Fruit fly (Drosophila melanogaster) whole organism, wandering third instar larva: ENCODE measurements around the gene mew.

ENCODE experiments used
- Abd-B ChIP-seq: fragments of >200 bp; optimal IDR thresholded peaks from 2 replicates; lab custom pipeline; 2017; ENCODE audit warnings: missing biosample characterization, missing genetic modification characterization
- CG32264 ChIP-seq: fragments of 200-800 bp; sonication (Bioruptor generic); optimal IDR thresholded peaks from 2 replicates; lab custom pipeline; 2016; ENCODE audit warnings: missing biosample characterization, missing genetic modification characterization
- CG9705 ChIP-seq: fragments of 200-800 bp; sonication (Bioruptor generic); optimal IDR thresholded peaks from 2 replicates; lab custom pipeline; 2018; ENCODE audit warnings: missing biosample characterization, mild to moderate bottlenecking, missing genetic modification characterization
- CrebA ChIP-seq: fragments of 200-800 bp; sonication (Bioruptor generic); optimal IDR thresholded peaks from 2 replicates; lab custom pipeline; 2016; ENCODE audit warnings: missing biosample characterization, mild to moderate bottlenecking, missing genetic modification characterization, borderline replicate concordance
- Dfd ChIP-seq: fragments of >200 bp; optimal IDR thresholded peaks from 2 replicates; lab custom pipeline; 2017; ENCODE audit warnings: missing biosample characterization, missing genetic modification characterization
- Dif ChIP-seq: fragments of 200-275, 200-300 bp; sonication (Bioruptor generic); optimal IDR thresholded peaks from 2 replicates; lab custom pipeline; 2018; ENCODE audit warnings: missing biosample characterization, missing genetic modification characterization; ENCODE audit not compliant: partially characterized antibody
- GATAd ChIP-seq: sonication (Bioruptor generic); optimal IDR thresholded peaks from 2 replicates; lab custom pipeline; 2016; ENCODE audit warnings: missing biosample characterization, missing genetic modification characterization
- HLH106 ChIP-seq: fragments of 200-800 bp; optimal IDR thresholded peaks from 3 replicates; lab custom pipeline; 2019; ENCODE audit warnings: missing biosample characterization, mild to moderate bottlenecking, missing genetic modification characterization, moderate library complexity
- Hnf4 ChIP-seq: fragments of 200-800 bp; sonication (Bioruptor generic); optimal IDR thresholded peaks from 2 replicates; lab custom pipeline; 2016; ENCODE audit warnings: missing biosample characterization, mild to moderate bottlenecking, missing genetic modification characterization
- Hr78 ChIP-seq: fragments of >200 bp; optimal IDR thresholded peaks from 2 replicates; lab custom pipeline; 2017; ENCODE audit warnings: missing biosample characterization, missing genetic modification characterization
- Hr83 ChIP-seq: fragments of 200-300 bp; sonication (Bioruptor generic); optimal IDR thresholded peaks from 2 replicates; lab custom pipeline; 2016; ENCODE audit warnings: missing biosample characterization, mild to moderate bottlenecking, missing genetic modification characterization, moderate library complexity; ENCODE audit not compliant: poor library complexity, severe bottlenecking
- Jra ChIP-seq: sonication (Bioruptor generic); optimal IDR thresholded peaks from 2 replicates; lab custom pipeline; 2016; ENCODE audit warnings: missing biosample characterization, missing genetic modification characterization
- Mio ChIP-seq: sonication (Bioruptor generic); optimal IDR thresholded peaks from 2 replicates; lab custom pipeline; 2016; ENCODE audit warnings: missing biosample characterization, missing genetic modification characterization
- Myc ChIP-seq: fragments of >200 bp; optimal IDR thresholded peaks from 2 replicates; lab custom pipeline; 2017
- N ChIP-seq: fragments of >200 bp; optimal IDR thresholded peaks from 2 replicates; lab custom pipeline; 2018; ENCODE audit warnings: missing biosample characterization, missing external identifiers, missing genetic modification characterization
- OdsH ChIP-seq: fragments of 200-800 bp; sonication (Bioruptor generic); optimal IDR thresholded peaks from 2 replicates; lab custom pipeline; 2016; ENCODE audit warnings: missing biosample characterization, mild to moderate bottlenecking, missing genetic modification characterization
- Rel ChIP-seq, 2 experiments: fragments of 200-800 bp; sonication (Bioruptor generic) in 1 of 2; optimal IDR thresholded peaks; 2 replicates in 1 of 2; 3 replicates in 1 of 2; lab custom pipeline; 2016 to 2019; ENCODE audit warnings: mild to moderate bottlenecking in 2 of 2, missing biosample characterization in 2 of 2, missing genetic modification characterization in 2 of 2, moderate library complexity in 1 of 2
- Sp1 ChIP-seq: fragments of 200-800 bp; sonication (Bioruptor generic); optimal IDR thresholded peaks from 3 replicates; lab custom pipeline; 2019; ENCODE audit warnings: missing biosample characterization, mild to moderate bottlenecking, missing genetic modification characterization, moderate library complexity
- Vsx2 ChIP-seq: fragments of 200-300, 225-300 bp; sonication (Bioruptor generic); optimal IDR thresholded peaks from 2 replicates; lab custom pipeline; 2018; ENCODE audit warnings: missing biosample characterization, missing genetic modification characterization; ENCODE audit not compliant: partially characterized antibody
- br ChIP-seq: fragments of 200-800 bp; sonication (Bioruptor generic); optimal IDR thresholded peaks from 2 replicates; lab custom pipeline; 2016; ENCODE audit warnings: missing biosample characterization, missing genetic modification characterization
- brk ChIP-seq: fragments of 200-800 bp; sonication (Bioruptor generic); optimal IDR thresholded peaks from 2 replicates; lab custom pipeline; 2016; ENCODE audit warnings: missing biosample characterization, mild to moderate bottlenecking, missing genetic modification characterization
- dl ChIP-seq, 2 experiments: fragments of 175-275, 200-275 bp in 1 of 2; fragments of 200-275 bp in 1 of 2; sonication (Bioruptor generic); optimal IDR thresholded peaks; lab custom pipeline; 2018; ENCODE audit warnings: mild to moderate bottlenecking in 2 of 2, missing biosample characterization in 2 of 2, missing genetic modification characterization in 2 of 2, moderate library complexity in 2 of 2; ENCODE audit not compliant: partially characterized antibody in 2 of 2, insufficient read depth in 1 of 2
- dmrt93B ChIP-seq: fragments of 200-800 bp; sonication (Bioruptor generic); optimal IDR thresholded peaks from 2 replicates; lab custom pipeline; 2018; ENCODE audit warnings: missing biosample characterization, mild to moderate bottlenecking, missing genetic modification characterization
- dsf ChIP-seq: sonication (Bioruptor generic); optimal IDR thresholded peaks from 2 replicates; lab custom pipeline; 2016; ENCODE audit warnings: missing biosample characterization, missing genetic modification characterization, borderline replicate concordance
- ey ChIP-seq: fragments of 200-800 bp; sonication (Bioruptor generic); optimal IDR thresholded peaks from 2 replicates; lab custom pipeline; 2016; ENCODE audit warnings: missing biosample characterization, missing genetic modification characterization
- foxo ChIP-seq, 2 experiments: fragments of 200-800 bp; sonication (Bioruptor generic); optimal IDR thresholded peaks; 2 replicates in 1 of 2; 3 replicates in 1 of 2; lab custom pipeline; 2016 to 2017; ENCODE audit warnings: missing biosample characterization in 2 of 2, missing genetic modification characterization in 2 of 2
- fru ChIP-seq: fragments of 200-800 bp; sonication (Bioruptor generic); optimal IDR thresholded peaks from 3 replicates; lab custom pipeline; 2016; ENCODE audit warnings: missing biosample characterization, mild to moderate bottlenecking, missing genetic modification characterization
- h ChIP-seq: fragments of 200-800 bp; sonication (Bioruptor generic); optimal IDR thresholded peaks from 3 replicates; lab custom pipeline; 2016; ENCODE audit warnings: missing biosample characterization, mild to moderate bottlenecking, missing genetic modification characterization
- jim ChIP-seq: fragments of 175-275, 200-325 bp; sonication (Bioruptor generic); optimal IDR thresholded peaks from 2 replicates; lab custom pipeline; 2016; ENCODE audit warnings: missing biosample characterization, mild to moderate bottlenecking, missing genetic modification characterization
- lola ChIP-seq: fragments of >200 bp; optimal IDR thresholded peaks from 2 replicates; lab custom pipeline; 2017; ENCODE audit warnings: missing biosample characterization, missing genetic modification characterization
- pan ChIP-seq: fragments of >200 bp; optimal IDR thresholded peaks from 2 replicates; lab custom pipeline; 2017
- psq ChIP-seq: fragments of 200-800 bp; sonication (Bioruptor generic); optimal IDR thresholded peaks from 3 replicates; lab custom pipeline; 2017; ENCODE audit warnings: missing biosample characterization, mild to moderate bottlenecking, missing genetic modification characterization, moderate library complexity
- rgr ChIP-seq: fragments of 200-800 bp; sonication (Bioruptor generic); optimal IDR thresholded peaks from 3 replicates; lab custom pipeline; 2016; ENCODE audit warnings: missing biosample characterization, mild to moderate bottlenecking, missing genetic modification characterization
- sage ChIP-seq: fragments of 200-800 bp; sonication (Bioruptor generic); optimal IDR thresholded peaks from 2 replicates; lab custom pipeline; 2016; ENCODE audit warnings: missing biosample characterization, mild to moderate bottlenecking, missing genetic modification characterization
- sv ChIP-seq: fragments of 200-800 bp; sonication (Bioruptor generic); optimal IDR thresholded peaks from 3 replicates; lab custom pipeline; 2016; ENCODE audit warnings: missing biosample characterization, missing genetic modification characterization
- tai ChIP-seq: sonication (Bioruptor generic); optimal IDR thresholded peaks from 2 replicates; lab custom pipeline; 2016; ENCODE audit warnings: missing biosample characterization, missing genetic modification characterization
- usp ChIP-seq: fragments of >200 bp; optimal IDR thresholded peaks from 2 replicates; lab custom pipeline; 2017; ENCODE audit warnings: missing biosample characterization, missing genetic modification characterization
- woc ChIP-seq: sonication (Bioruptor generic); optimal IDR thresholded peaks from 2 replicates; lab custom pipeline; 2016; ENCODE audit warnings: missing biosample characterization, mild to moderate bottlenecking, missing genetic modification characterization

mew gene

DNA sequence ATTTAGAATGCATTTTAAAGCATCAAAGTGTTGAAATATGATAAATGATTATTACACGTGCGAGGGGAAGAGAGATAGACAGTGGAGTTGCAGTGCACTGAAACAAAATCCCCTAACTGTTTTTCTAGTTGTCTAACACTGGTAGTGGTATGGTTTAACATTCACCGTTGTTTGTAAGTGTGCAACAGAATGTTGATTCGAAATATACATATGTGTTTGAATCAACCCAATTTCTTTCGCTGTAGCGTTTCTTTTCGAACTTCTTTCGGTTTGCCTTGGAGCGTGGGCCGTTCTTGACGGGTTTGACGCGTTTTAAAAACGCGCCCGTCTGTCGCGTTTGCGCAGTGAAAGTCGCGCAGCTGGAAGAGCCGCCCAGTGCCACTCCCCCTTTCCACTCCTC is 37.0 kb downstream of the mew start:
- TF ChIP-seq GATAd (GFP tag; lab: Kevin White, UChicago): no peak
- TF ChIP-seq HLH106 (tag; lab: Kevin White, UChicago): peak; percentile 36
- no peak for TF ChIP-seq lola (GFP tag; lab: Kevin White, UChicago)
- no peak for TF ChIP-seq Jra (GFP tag; lab: Kevin White, UChicago)
- TF ChIP-seq jim (GFP tag; lab: Kevin White, UChicago): no peak
- no peak for TF ChIP-seq usp (GFP tag; lab: Kevin White, UChicago)
- TF ChIP-seq foxo (GFP tag; optimal IDR thresholded peaks at IDR 0.05; lab: Kevin White, UChicago): peak in 1 of 2 experiments; percentile 41
- no peak for TF ChIP-seq Dif (GFP tag; lab: Kevin White, UChicago)
- peak; percentile 22 for TF ChIP-seq woc
- peak; percentile 14 for TF ChIP-seq Hnf4 (GFP tag; lab: Kevin White, UChicago)
- no peak for TF ChIP-seq Hr83
- no peak for TF ChIP-seq tai (GFP tag; lab: Kevin White, UChicago)
- TF ChIP-seq CG9705: no peak
- TF ChIP-seq pan (lab: Kevin White, UChicago): no peak
- TF ChIP-seq N (GFP tag; lab: Kevin White, UChicago): no peak
- TF ChIP-seq Vsx2 (GFP tag; lab: Kevin White, UChicago): no peak
- TF ChIP-seq Sp1 (GFP tag; lab: Kevin White, UChicago): peak; percentile 1
- peak; percentile 26 for TF ChIP-seq psq
- no peak for TF ChIP-seq CG32264
- no peak for TF ChIP-seq Myc (lab: Kevin White, UChicago)
- no peak for TF ChIP-seq dmrt93B
- peak; percentile 20 for TF ChIP-seq rgr (GFP tag; lab: Kevin White, UChicago)
- TF ChIP-seq sv: no peak
- TF ChIP-seq ey: peak; percentile 39
- TF ChIP-seq dl (GFP tag; optimal IDR thresholded peaks at IDR 0.05; lab: Kevin White, UChicago; ENCODE audit: insufficient read depth in 1 of 2, partially characterized antibody in 2 of 2): no peak
- no peak for TF ChIP-seq brk
- TF ChIP-seq Mio (GFP tag; lab: Kevin White, UChicago): no peak
- TF ChIP-seq dsf: no peak
- TF ChIP-seq OdsH: no peak
- no peak for TF ChIP-seq Hr78 (GFP tag; lab: Kevin White, UChicago)
- TF ChIP-seq CrebA (GFP tag; lab: Kevin White, UChicago): no peak
- no peak for TF ChIP-seq br (GFP tag; lab: Kevin White, UChicago)
- TF ChIP-seq Dfd: no peak
- TF ChIP-seq fru (GFP tag; lab: Kevin White, UChicago): peak; percentile 59
- no peak for TF ChIP-seq Rel (GFP tag; optimal IDR thresholded peaks at IDR 0.05; lab: Kevin White, UChicago)
- TF ChIP-seq Rel (tag; optimal IDR thresholded peaks at IDR 0.05; lab: Kevin White, UChicago): no peak
- TF ChIP-seq h (GFP tag; lab: Kevin White, UChicago): peak; percentile 53
- TF ChIP-seq sage: no peak
- TF ChIP-seq Abd-B (GFP tag; lab: Kevin White, UChicago): no peak

- TF ChIP-seq Vsx2 (GFP tag; lab: Kevin White, UChicago): no peak
- TF ChIP-seq CG32264: no peak
- TF ChIP-seq dl (GFP tag; optimal IDR thresholded peaks at IDR 0.05; lab: Kevin White, UChicago; ENCODE audit: insufficient read depth in 1 of 2, partially characterized antibody in 2 of 2): no peak
- TF ChIP-seq HLH106 (tag; lab: Kevin White, UChicago): peak; percentile 28
- no peak for TF ChIP-seq jim (GFP tag; lab: Kevin White, UChicago)
- TF ChIP-seq Mio (GFP tag; lab: Kevin White, UChicago): no peak
- no peak for TF ChIP-seq dmrt93B
- no peak for TF ChIP-seq sage
- TF ChIP-seq Myc (lab: Kevin White, UChicago): no peak
- peak; percentile 17 for TF ChIP-seq Sp1 (GFP tag; lab: Kevin White, UChicago)
- no peak for TF ChIP-seq lola (GFP tag; lab: Kevin White, UChicago)
- TF ChIP-seq OdsH: no peak
- no peak for TF ChIP-seq sv
- TF ChIP-seq brk: no peak
- no peak for TF ChIP-seq tai (GFP tag; lab: Kevin White, UChicago)
- no peak for TF ChIP-seq h (GFP tag; lab: Kevin White, UChicago)
- TF ChIP-seq dsf: no peak
- no peak for TF ChIP-seq Dif (GFP tag; lab: Kevin White, UChicago)
- no peak for TF ChIP-seq Hnf4 (GFP tag; lab: Kevin White, UChicago)
- TF ChIP-seq foxo (GFP tag; optimal IDR thresholded peaks at IDR 0.05; lab: Kevin White, UChicago): peak in 1 of 2 experiments; percentile 9
- TF ChIP-seq pan (lab: Kevin White, UChicago): no peak
- no peak for TF ChIP-seq Hr78 (GFP tag; lab: Kevin White, UChicago)
- no peak for TF ChIP-seq Dfd
These were observed 37.9 kb downstream of the mew start for dm6 chrX:13220418-13220817.
